Worm (Caenorhabditis elegans): Measurements from ENCODE around the gene Y67D8B.2.

DNA sequence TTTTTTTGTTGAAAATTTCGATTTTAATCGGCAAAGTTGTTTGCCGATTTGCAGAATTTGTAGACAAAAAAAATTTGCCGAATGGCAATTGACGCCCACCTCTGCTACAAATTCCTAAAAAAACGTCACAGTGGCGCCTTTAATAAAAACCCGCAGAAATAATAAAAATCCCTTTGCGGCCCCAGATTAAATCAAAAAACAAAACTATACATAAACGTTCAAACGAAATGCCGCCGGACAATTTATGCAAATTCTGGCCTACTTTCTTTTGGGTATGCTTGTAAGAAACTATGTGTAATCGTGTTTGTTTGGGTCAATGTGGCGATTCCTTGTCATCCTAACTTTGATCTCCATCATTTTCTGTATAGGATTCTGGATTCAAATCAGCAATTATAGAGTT, 40.3 kb downstream of the Y67D8B.2 start, which contains the start of gene T23E1.1:
- no peak for TF ChIP-seq nhr-76 (tag; optimal IDR thresholded peaks at IDR 0.05)
- no peak for TF ChIP-seq unc-62 (GFP tag; optimal IDR thresholded peaks at IDR 0.05)
- TF ChIP-seq tbx-8 (GFP tag; optimal IDR thresholded peaks at IDR 0.05): no peak
- no peak for TF ChIP-seq unc-39 (tag; optimal IDR thresholded peaks at IDR 0.05)
- no peak for TF ChIP-seq nhr-28 (tag; optimal IDR thresholded peaks at IDR 0.05)
- no peak for TF ChIP-seq nhr-12 (tag; optimal IDR thresholded peaks at IDR 0.05)
- no peak for TF ChIP-seq lin-13 (tag; optimal IDR thresholded peaks at IDR 0.05)
- no peak for TF ChIP-seq elt-3 (tag; optimal IDR thresholded peaks at IDR 0.05)
- TF ChIP-seq lsy-2 (tag; optimal IDR thresholded peaks at IDR 0.05): no peak
- TF ChIP-seq nhr-237 (tag; optimal IDR thresholded peaks at IDR 0.05): no peak
- no peak for TF ChIP-seq mep-1 (tag; optimal IDR thresholded peaks at IDR 0.05)
- no peak for TF ChIP-seq ztf-11 (tag; optimal IDR thresholded peaks at IDR 0.05)
